Worm (Caenorhabditis elegans): ENCODE data around the gene C14A6.8.

DNA sequence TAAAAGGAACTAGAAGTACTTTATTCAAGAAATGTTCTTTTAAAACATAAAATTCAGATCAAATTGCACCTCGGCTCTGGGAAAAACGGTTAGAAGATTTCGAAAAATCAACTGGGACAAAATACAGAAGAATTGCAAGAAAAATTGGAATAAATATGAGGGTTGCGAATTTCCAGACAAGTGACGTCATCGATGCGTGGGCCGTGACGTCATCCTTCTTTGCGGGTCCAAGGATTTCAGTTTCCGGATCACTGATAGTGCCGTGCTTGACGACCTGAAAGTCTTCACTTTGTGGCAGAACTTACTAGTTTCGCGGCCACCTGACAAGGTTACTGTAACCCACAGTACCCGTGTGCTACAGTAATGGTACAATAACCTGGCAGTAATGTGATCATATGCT is 8.0 kb downstream of the C14A6.8 start:
- TF ChIP-seq nhr-237 (tag; optimal IDR thresholded peaks at IDR 0.05), result no peak
- TF ChIP-seq lsy-2 (tag; optimal IDR thresholded peaks at IDR 0.05), result no peak
- no peak for TF ChIP-seq cnd-1 (tag; optimal IDR thresholded peaks at IDR 0.05)
- TF ChIP-seq drap-1 (GFP tag; optimal IDR thresholded peaks at IDR 0.05), result no peak
- TF ChIP-seq elt-3 (tag; optimal IDR thresholded peaks at IDR 0.05), result no peak
- TF ChIP-seq ceh-39 (tag; optimal IDR thresholded peaks at IDR 0.05), result no peak
- TF ChIP-seq flh-1 (GFP tag; optimal IDR thresholded peaks at IDR 0.05), result no peak
- TF ChIP-seq pha-4 (tag; optimal IDR thresholded peaks at IDR 0.05), result no peak
- TF ChIP-seq unc-39 (tag; optimal IDR thresholded peaks at IDR 0.05), result no peak
- TF ChIP-seq blmp-1 (tag; optimal IDR thresholded peaks at IDR 0.05), result no peak
- TF ChIP-seq mab-5 (tag; optimal IDR thresholded peaks at IDR 0.05), result no peak

Data from whole organism, mixed stage, embryonic.